Worm (Caenorhabditis elegans) whole organism, young adult: Measurements from ENCODE around the gene rps-8.
A peak's percentile ranks its signal among the peaks of the same experiment; 100 is the strongest.

Experiments used
- B0336.3 ChIP-seq: fragments of 200-800 bp; sonication (Bioruptor generic); IDR thresholded peaks from 2 replicates; pipeline ENCODE4 v1.3.6; 2022; ENCODE audit warnings: missing genetic modification characterization, missing compliant biosample characterization
- D2030.7 ChIP-seq: fragments of 200-800 bp; sonication (Bioruptor generic); IDR thresholded peaks from 2 replicates; pipeline ENCODE4 v1.3.6; 2022; ENCODE audit warnings: missing genetic modification reagents, missing genetic modification characterization, missing compliant biosample characterization
- F22D6.2 ChIP-seq: sonication (generic microtip); optimal IDR thresholded peaks from 2 replicates; lab custom pipeline; 2016; ENCODE audit warnings: mild to moderate bottlenecking, missing genetic modification characterization, missing compliant biosample characterization
- F52B5.7 ChIP-seq: sonication (generic microtip); optimal IDR thresholded peaks from 2 replicates; lab custom pipeline; 2016; ENCODE audit warnings: mild to moderate bottlenecking, missing genetic modification characterization, missing compliant biosample characterization
- F57C9.4 ChIP-seq: sonication (generic microtip); optimal IDR thresholded peaks from 2 replicates; lab custom pipeline; 2017; ENCODE audit warnings: mild to moderate bottlenecking, missing genetic modification characterization, missing compliant biosample characterization
- T07F8.4 ChIP-seq: sonication (generic microtip); optimal IDR thresholded peaks from 2 replicates; lab custom pipeline; 2016; ENCODE audit warnings: mild to moderate bottlenecking, missing genetic modification characterization, moderate library complexity, missing compliant biosample characterization
- T26A5.8 ChIP-seq: sonication (generic microtip); optimal IDR thresholded peaks from 2 replicates; lab custom pipeline; 2016; ENCODE audit warnings: missing genetic modification characterization, missing compliant biosample characterization
- Y56A3A.18 ChIP-seq: fragments of 200-800 bp; sonication (Bioruptor generic); IDR thresholded peaks from 2 replicates; pipeline ENCODE4 v1.3.6; 2022; ENCODE audit warnings: missing genetic modification reagents, missing genetic modification characterization, missing compliant biosample characterization
- ZK185.1 ChIP-seq: sonication (generic microtip); optimal IDR thresholded peaks from 2 replicates; lab custom pipeline; 2016; ENCODE audit warnings: mild to moderate bottlenecking, missing genetic modification characterization, missing compliant biosample characterization; ENCODE audit not compliant: poor library complexity, severe bottlenecking
- akir-1 ChIP-seq: fragments of 200-800 bp; sonication (Bioruptor generic); optimal IDR thresholded peaks from 2 replicates; lab custom pipeline; 2018; ENCODE audit warnings: mild to moderate bottlenecking, missing genetic modification characterization, moderate library complexity, missing compliant biosample characterization
- ama-1 ChIP-seq, 3 experiments: fragments of 150-350 bp in 1 of 3; sonication (generic microtip) in 2 of 3; optimal IDR thresholded peaks; 2 replicates each; lab custom pipeline; 2014 to 2018; ENCODE audit warnings: missing biosample characterization in 2 of 3, missing genetic modification characterization in 2 of 3, missing genetic modification reagents in 2 of 3
- aptf-2 ChIP-seq: fragments of 200-800 bp; sonication (Bioruptor generic); conservative IDR thresholded peaks from 2 replicates; pipeline ENCODE4 v1.3.6; 2022; ENCODE audit warnings: missing genetic modification reagents, missing genetic modification characterization, missing compliant biosample characterization
- aptf-3 ChIP-seq: fragments of 200-800 bp; sonication (Bioruptor generic); IDR thresholded peaks from 2 replicates; pipeline ENCODE4 v1.3.6; 2022; ENCODE audit warnings: missing genetic modification characterization, missing compliant biosample characterization
- atf-7 ChIP-seq: sonication (generic microtip); optimal IDR thresholded peaks from 2 replicates; lab custom pipeline; 2017; ENCODE audit warnings: mild to moderate bottlenecking, missing genetic modification characterization, missing compliant biosample characterization
- athp-1 ChIP-seq: sonication (generic microtip); optimal IDR thresholded peaks from 2 replicates; lab custom pipeline; 2017; ENCODE audit warnings: mild to moderate bottlenecking, missing genetic modification characterization, missing compliant biosample characterization
- attf-3 ChIP-seq: fragments of 200-800 bp; sonication (Bioruptor generic); conservative IDR thresholded peaks from 2 replicates; pipeline ENCODE4 v1.3.6; 2022; ENCODE audit warnings: missing genetic modification reagents, missing genetic modification characterization, missing compliant biosample characterization
- bed-1 ChIP-seq: fragments of 200-800 bp; sonication (Bioruptor generic); IDR thresholded peaks from 2 replicates; pipeline ENCODE4 v1.3.6; 2022; ENCODE audit warnings: missing genetic modification reagents, missing genetic modification characterization, missing compliant biosample characterization
- bed-2 ChIP-seq: fragments of 200-800 bp; sonication (Bioruptor generic); IDR thresholded peaks from 2 replicates; pipeline ENCODE4 v1.3.6; 2022; ENCODE audit warnings: missing genetic modification reagents, missing genetic modification characterization, missing compliant biosample characterization
- ceh-27 ChIP-seq: fragments of 200-800 bp; sonication (Bioruptor generic); optimal IDR thresholded peaks from 2 replicates; lab custom pipeline; 2018; ENCODE audit warnings: mild to moderate bottlenecking, missing genetic modification characterization, moderate library complexity, missing compliant biosample characterization
- ceh-58 ChIP-seq: fragments of 200-800 bp; sonication (Bioruptor generic); IDR thresholded peaks from 2 replicates; pipeline ENCODE4 v1.3.6; 2022; ENCODE audit warnings: missing genetic modification characterization, missing compliant biosample characterization
- dox-1 ChIP-seq: fragments of 200-800 bp; sonication (Bioruptor generic); IDR thresholded peaks from 2 replicates; pipeline ENCODE4 v1.3.6; 2022; ENCODE audit warnings: missing genetic modification reagents, missing genetic modification characterization, missing compliant biosample characterization
- efl-1 ChIP-seq: fragments of 150-350 bp; optimal IDR thresholded peaks from 2 replicates; lab custom pipeline; 2014; ENCODE audit warnings: missing biosample characterization, missing genetic modification reagents, missing genetic modification characterization
- egrh-3 ChIP-seq: fragments of 200-800 bp; sonication (Bioruptor generic); IDR thresholded peaks from 2 replicates; pipeline ENCODE4 v1.3.6; 2022; ENCODE audit warnings: missing genetic modification reagents, missing genetic modification characterization, missing compliant biosample characterization
- ekl-4 ChIP-seq: fragments of 200-800 bp; sonication (Bioruptor generic); IDR thresholded peaks from 2 replicates; pipeline ENCODE4 v1.3.6; 2022; ENCODE audit warnings: missing genetic modification reagents, missing genetic modification characterization, missing compliant biosample characterization
- him-1 ChIP-seq: sonication (generic microtip); optimal IDR thresholded peaks from 2 replicates; lab custom pipeline; 2016; ENCODE audit warnings: missing genotype, missing genetic modification reagents, missing genetic modification characterization, missing compliant biosample characterization
- hlh-12 ChIP-seq: sonication (generic microtip); optimal IDR thresholded peaks from 2 replicates; lab custom pipeline; 2016; ENCODE audit warnings: missing genetic modification characterization, missing compliant biosample characterization
- hlh-26 ChIP-seq: fragments of 200-800 bp; sonication (Bioruptor generic); conservative IDR thresholded peaks from 2 replicates; pipeline ENCODE4 v1.3.6; 2022; ENCODE audit warnings: missing genetic modification reagents, missing genetic modification characterization, missing compliant biosample characterization
- hrde-1 ChIP-seq: sonication (generic microtip); optimal IDR thresholded peaks from 2 replicates; lab custom pipeline; 2016; ENCODE audit warnings: missing genetic modification characterization, mild to moderate bottlenecking, missing compliant biosample characterization, moderate library complexity, missing genotype, missing genetic modification reagents, borderline replicate concordance
- hsf-1 ChIP-seq: fragments of 200-800 bp; sonication (Bioruptor generic); IDR thresholded peaks from 2 replicates; pipeline ENCODE4 v1.3.6; 2022; ENCODE audit warnings: missing genetic modification reagents, missing genetic modification characterization, missing compliant biosample characterization
- let-607 ChIP-seq, 2 experiments: fragments of 200-800 bp in 1 of 2; sonication (Bioruptor generic) in 1 of 2; sonication (generic microtip) in 1 of 2; optimal IDR thresholded peaks; 2 replicates each; lab custom pipeline; 2016 to 2018; ENCODE audit warnings: mild to moderate bottlenecking in 2 of 2, missing compliant biosample characterization in 2 of 2, missing genetic modification characterization in 2 of 2, moderate library complexity in 2 of 2, missing genotype in 1 of 2
- lin-26 ChIP-seq: fragments of 200-800 bp; sonication (Bioruptor generic); IDR thresholded peaks from 2 replicates; pipeline ENCODE4 v1.3.6; 2022; ENCODE audit warnings: missing genetic modification reagents, missing genetic modification characterization, missing compliant biosample characterization
- lsy-27 ChIP-seq: sonication (generic microtip); optimal IDR thresholded peaks from 2 replicates; lab custom pipeline; 2017; ENCODE audit warnings: missing genetic modification characterization, mild to moderate bottlenecking, missing compliant biosample characterization, antibody characterized with exemption, missing genotype, borderline replicate concordance; ENCODE audit not compliant: insufficient read depth
- madf-6 ChIP-seq: fragments of 200-800 bp; sonication (Bioruptor generic); IDR thresholded peaks from 2 replicates; pipeline ENCODE4 v1.3.6; 2022; ENCODE audit warnings: missing genetic modification reagents, missing genetic modification characterization, missing compliant biosample characterization
- mxl-1 ChIP-seq: sonication (generic microtip); optimal IDR thresholded peaks from 2 replicates; lab custom pipeline; 2016; ENCODE audit warnings: missing genetic modification characterization, missing compliant biosample characterization
- nhr-120 ChIP-seq: fragments of 200-800 bp; sonication (Bioruptor generic); IDR thresholded peaks from 2 replicates; pipeline ENCODE4 v1.3.6; 2022; ENCODE audit warnings: missing genetic modification characterization, missing compliant biosample characterization
- nhr-27 ChIP-seq: fragments of 200-800 bp; sonication (Bioruptor generic); optimal IDR thresholded peaks from 2 replicates; lab custom pipeline; 2018; ENCODE audit warnings: mild to moderate bottlenecking, missing genetic modification characterization, moderate library complexity, missing compliant biosample characterization
- nhr-80 ChIP-seq: sonication (generic microtip); optimal IDR thresholded peaks from 2 replicates; lab custom pipeline; 2016; ENCODE audit warnings: missing genetic modification characterization, missing compliant biosample characterization
- nhr-90 ChIP-seq: sonication (generic microtip); optimal IDR thresholded peaks from 2 replicates; lab custom pipeline; 2016; ENCODE audit warnings: missing genotype, mild to moderate bottlenecking, missing genetic modification characterization, missing compliant biosample characterization
- pbrm-1 ChIP-seq: fragments of 200-800 bp; sonication (Bioruptor generic); IDR thresholded peaks from 2 replicates; pipeline ENCODE4 v1.3.6; 2022; ENCODE audit warnings: missing genetic modification reagents, missing genetic modification characterization, missing compliant biosample characterization
- rcor-1 ChIP-seq: fragments of 200-800 bp; sonication (Bioruptor generic); IDR thresholded peaks from 2 replicates; pipeline ENCODE4 v1.3.6; 2022; ENCODE audit warnings: missing genetic modification reagents, missing genetic modification characterization, missing compliant biosample characterization
- rpc-1 ChIP-seq, 2 experiments: fragments of 150-350 bp in 1 of 2; sonication (generic microtip) in 1 of 2; optimal IDR thresholded peaks; 2 replicates each; lab custom pipeline; 2014 to 2018; ENCODE audit warnings: missing biosample characterization in 1 of 2, missing genetic modification characterization in 1 of 2, missing genetic modification reagents in 1 of 2, missing genotype in 1 of 2
- snpc-1.3 ChIP-seq: sonication (generic microtip); optimal IDR thresholded peaks from 2 replicates; lab custom pipeline; 2017; ENCODE audit warnings: missing genetic modification characterization, mild to moderate bottlenecking, missing compliant biosample characterization, antibody characterized with exemption, moderate library complexity, missing genotype, missing genetic modification reagents; ENCODE audit not compliant: insufficient read depth
- snpc-4 ChIP-seq, 5 experiments: fragments of 150-350 bp in 1 of 5; sonication (generic microtip) in 4 of 5; optimal IDR thresholded peaks; 2 replicates each; lab custom pipeline; 2014 to 2018; ENCODE audit warnings: missing genetic modification characterization in 5 of 5, missing biosample characterization in 3 of 5, antibody characterized with exemption in 2 of 5, mild to moderate bottlenecking in 2 of 5, missing compliant biosample characterization in 2 of 5, missing genotype in 2 of 5, moderate library complexity in 2 of 5, missing genetic modification reagents in 1 of 5
- somi-1 ChIP-seq: fragments of 200-800 bp; sonication (Bioruptor generic); optimal IDR thresholded peaks from 2 replicates; lab custom pipeline; 2018; ENCODE audit warnings: mild to moderate bottlenecking, missing genetic modification characterization, missing compliant biosample characterization
- sptf-2 ChIP-seq: fragments of 200-800 bp; sonication (Bioruptor generic); optimal IDR thresholded peaks from 2 replicates; lab custom pipeline; 2018; ENCODE audit warnings: mild to moderate bottlenecking, missing genetic modification characterization, missing compliant biosample characterization
- xnd-1 ChIP-seq: sonication (generic microtip); optimal IDR thresholded peaks from 2 replicates; lab custom pipeline; 2016; ENCODE audit warnings: missing genotype, missing genetic modification reagents, missing genetic modification characterization, missing compliant biosample characterization
- ztf-18 ChIP-seq: sonication (generic microtip); optimal IDR thresholded peaks from 2 replicates; lab custom pipeline; 2016; ENCODE audit warnings: missing genotype, mild to moderate bottlenecking, missing genetic modification characterization, missing compliant biosample characterization
- ztf-3 ChIP-seq: fragments of 200-800 bp; sonication (Bioruptor generic); optimal IDR thresholded peaks from 2 replicates; lab custom pipeline; 2018; ENCODE audit warnings: mild to moderate bottlenecking, missing genetic modification characterization, missing compliant biosample characterization

rps-8 gene

ce11 chrIV:7313962-7314361 lies 302 bp upstream of the rps-8 start (continued):
- TF ChIP-seq snpc-1.3 (tag; lab: Kevin White, UChicago) (peak; percentile 70), B0336.3 (GFP tag; lab: Robert Waterston, UW) (no peak), let-607 (tag; optimal IDR thresholded peaks at IDR 0.05; lab: Kevin White, UChicago) (no peak), lsy-27 (tag; lab: Kevin White, UChicago) (no peak), lin-26 (GFP tag; lab: Robert Waterston, UW) (no peak), attf-3 (no peak), madf-6 (peak; percentile 62), ZK185.1 (peak; percentile 1), ekl-4 (GFP tag; lab: Robert Waterston, UW) (no peak), F22D6.2 (no peak), mxl-1 (tag; lab: Kevin White, UChicago) (no peak), dox-1 (GFP tag; lab: Robert Waterston, UW) (no peak), ama-1 (optimal IDR thresholded peaks at IDR 0.05; lab: Kevin White, UChicago) (no peak), ama-1 (GFP tag; optimal IDR thresholded peaks at IDR 0.05; lab: Kevin White, UChicago) (no peak), nhr-120 (GFP tag; lab: Robert Waterston, UW) (no peak), nhr-27 (tag; lab: Kevin White, UChicago) (no peak), egrh-3 (no peak), bed-2 (GFP tag; lab: Robert Waterston, UW) (no peak), atf-7 (tag; lab: Kevin White, UChicago) (no peak), rpc-1 (optimal IDR thresholded peaks at IDR 0.05; lab: Kevin White, UChicago) (no peak), rpc-1 (tag; optimal IDR thresholded peaks at IDR 0.05; lab: Kevin White, UChicago) (no peak), nhr-90 (tag; lab: Kevin White, UChicago) (no peak), athp-1 (no peak), somi-1 (GFP tag; lab: Kevin White, UChicago) (no peak), D2030.7 (no peak), F52B5.7 (tag; lab: Kevin White, UChicago) (no peak), hsf-1 (no peak), snpc-4 (GFP tag; optimal IDR thresholded peaks at IDR 0.05; lab: Kevin White, UChicago) (peak; percentile 80), snpc-4 (tag; optimal IDR thresholded peaks at IDR 0.05; lab: Kevin White, UChicago) (peak; percentile 70 to 79 (median 76)), akir-1 (GFP tag; lab: Kevin White, UChicago) (no peak), aptf-2 (GFP tag; lab: Robert Waterston, UW) (no peak), hlh-12 (tag; lab: Kevin White, UChicago) (no peak), sptf-2 (no peak), F57C9.4 (no peak), ceh-27 (GFP tag; lab: Kevin White, UChicago) (no peak), hlh-26 (no peak), efl-1 (GFP tag; lab: Kevin White, UChicago) (no peak), nhr-80 (peak; percentile 35), rcor-1 (GFP tag; lab: Robert Waterston, UW) (no peak), ztf-3 (no peak), Y56A3A.18 (GFP tag; lab: Robert Waterston, UW) (no peak), pbrm-1 (GFP tag; lab: Robert Waterston, UW) (peak; percentile 32; the same call in 1 of the 2 replicates), ceh-58 (GFP tag; lab: Robert Waterston, UW) (no peak), xnd-1 (no peak), ztf-18 (no peak), T07F8.4 (tag; lab: Kevin White, UChicago) (no peak), hrde-1 (tag; lab: Kevin White, UChicago) (no peak), aptf-3 (GFP tag; lab: Robert Waterston, UW) (no peak), bed-1 (GFP tag; lab: Robert Waterston, UW) (no peak), him-1 (tag; lab: Kevin White, UChicago) (peak; percentile 9), T26A5.8 (tag; lab: Kevin White, UChicago) (no peak)
